Fruit fly (Drosophila melanogaster) whole organism, embryonic: Measurements from ENCODE around the gene CG10589.

Experiments
- CG10209 ChIP-seq: fragments of 200-800 bp; sonication (Bioruptor generic); optimal IDR thresholded peaks from 3 replicates; lab custom pipeline; 2017; ENCODE audit warnings: missing biosample characterization, mild to moderate bottlenecking, missing genetic modification characterization, missing genetic modification reagents
- CG10274 ChIP-seq: fragments of 200-800 bp; sonication (Bioruptor generic); optimal IDR thresholded peaks from 3 replicates; lab custom pipeline; 2017; ENCODE audit warnings: missing biosample characterization, mild to moderate bottlenecking, missing genetic modification characterization
- CG10543 ChIP-seq: fragments of 200-800 bp; sonication (Bioruptor generic); optimal IDR thresholded peaks from 3 replicates; lab custom pipeline; 2017; ENCODE audit warnings: missing biosample characterization, mild to moderate bottlenecking, missing genetic modification characterization, moderate library complexity
- CG10959 ChIP-seq: fragments of 200-800 bp; sonication (Bioruptor generic); IDR thresholded peaks from 2 replicates; pipeline ENCODE4 v1.3.6; 2022; ENCODE audit warnings: missing biosample characterization, missing genetic modification characterization
- CG11398 ChIP-seq: fragments of 200-800 bp; sonication (Bioruptor generic); optimal IDR thresholded peaks from 2 replicates; lab custom pipeline; 2016; ENCODE audit warnings: missing biosample characterization, missing genetic modification characterization
- CG12104 ChIP-seq: fragments of 200-800 bp; sonication (Bioruptor generic); optimal IDR thresholded peaks from 3 replicates; lab custom pipeline; 2016; ENCODE audit warnings: missing biosample characterization, missing genetic modification characterization
- CG14965 ChIP-seq: fragments of 200-800 bp; sonication (Bioruptor generic); optimal IDR thresholded peaks from 2 replicates; lab custom pipeline; 2016; ENCODE audit warnings: missing biosample characterization, missing genetic modification characterization, borderline replicate concordance
- CG15073 ChIP-seq: fragments of 200-800 bp; sonication (Bioruptor generic); optimal IDR thresholded peaks from 2 replicates; lab custom pipeline; 2016; ENCODE audit warnings: missing biosample characterization, missing genetic modification characterization
- CG15514 ChIP-seq: fragments of 200-800 bp; sonication (Bioruptor generic); optimal IDR thresholded peaks from 3 replicates; lab custom pipeline; 2017; ENCODE audit warnings: missing biosample characterization, missing genetic modification characterization, mild to moderate bottlenecking, moderate library complexity, missing genetic modification reagents
- CG15601 ChIP-seq: fragments of 200-800 bp; sonication (Bioruptor generic); optimal IDR thresholded peaks from 3 replicates; lab custom pipeline; 2019; ENCODE audit warnings: missing biosample characterization, mild to moderate bottlenecking, missing genetic modification characterization, moderate library complexity
- CG15696 ChIP-seq: fragments of 200-800 bp; sonication (Bioruptor generic); optimal IDR thresholded peaks from 2 replicates; lab custom pipeline; 2019; ENCODE audit warnings: missing biosample characterization, mild to moderate bottlenecking, missing genetic modification characterization, moderate library complexity
- CG1792 ChIP-seq: fragments of 200-800 bp; sonication (Bioruptor generic); optimal IDR thresholded peaks from 2 replicates; lab custom pipeline; 2016; ENCODE audit warnings: missing biosample characterization, missing genetic modification characterization
- CG18262 ChIP-seq: fragments of 200-800 bp; optimal IDR thresholded peaks from 3 replicates; lab custom pipeline; 2019; ENCODE audit warnings: missing biosample characterization, mild to moderate bottlenecking, missing genetic modification characterization, moderate library complexity
- CG18619 ChIP-seq: fragments of 200-800 bp; sonication (Bioruptor generic); optimal IDR thresholded peaks from 3 replicates; lab custom pipeline; 2017; ENCODE audit warnings: missing biosample characterization, mild to moderate bottlenecking, missing genetic modification characterization
- CG2202 ChIP-seq: fragments of 200-800 bp; sonication (Bioruptor generic); optimal IDR thresholded peaks from 2 replicates; lab custom pipeline; 2018; ENCODE audit warnings: missing biosample characterization, mild to moderate bottlenecking, missing genetic modification characterization
- CG2712 ChIP-seq: fragments of 200-800 bp; optimal IDR thresholded peaks from 3 replicates; lab custom pipeline; 2019; ENCODE audit warnings: missing biosample characterization, mild to moderate bottlenecking, missing genetic modification characterization, moderate library complexity
- CG31224 ChIP-seq: fragments of 200-800 bp; sonication (Bioruptor generic); IDR thresholded peaks from 2 replicates; pipeline ENCODE4 v1.3.6; 2022; ENCODE audit warnings: missing biosample characterization, missing genetic modification characterization
- CG4820 ChIP-seq: fragments of 200-800 bp; sonication (Bioruptor generic); optimal IDR thresholded peaks from 3 replicates; lab custom pipeline; 2016; ENCODE audit warnings: missing biosample characterization, missing genetic modification characterization
- CG7271 ChIP-seq: fragments of 200-800 bp; sonication (Bioruptor generic); optimal IDR thresholded peaks from 2 replicates; lab custom pipeline; 2018; ENCODE audit warnings: missing biosample characterization, mild to moderate bottlenecking, missing genetic modification characterization, moderate library complexity
- CG9609 ChIP-seq: fragments of 200-800 bp; sonication (Bioruptor generic); optimal IDR thresholded peaks from 3 replicates; lab custom pipeline; 2016; ENCODE audit warnings: missing biosample characterization, missing genetic modification characterization
- CG9797 ChIP-seq: fragments of 200-800 bp; sonication (Bioruptor generic); optimal IDR thresholded peaks from 3 replicates; lab custom pipeline; 2018; ENCODE audit warnings: missing biosample characterization, mild to moderate bottlenecking, missing genetic modification characterization
- ERR ChIP-seq: fragments of 200-800 bp; sonication (Bioruptor generic); optimal IDR thresholded peaks from 2 replicates; lab custom pipeline; 2016; ENCODE audit warnings: missing biosample characterization, missing genetic modification characterization
- Fer3 ChIP-seq: fragments of 200-800 bp; sonication (Bioruptor generic); optimal IDR thresholded peaks from 2 replicates; lab custom pipeline; 2018; ENCODE audit warnings: missing biosample characterization, mild to moderate bottlenecking, missing genetic modification characterization, moderate library complexity
- Gsc ChIP-seq: fragments of 200-800 bp; sonication (Bioruptor generic); IDR thresholded peaks from 2 replicates; pipeline ENCODE4 v1.3.6; 2022; ENCODE audit warnings: missing biosample characterization, missing genetic modification characterization
- HmgD ChIP-seq: fragments of 200-800 bp; sonication (Bioruptor generic); optimal IDR thresholded peaks from 3 replicates; lab custom pipeline; 2016; ENCODE audit warnings: missing biosample characterization, missing genetic modification characterization
- Hr3 ChIP-seq: fragments of 200-800 bp; sonication (Bioruptor generic); optimal IDR thresholded peaks from 3 replicates; lab custom pipeline; 2016; ENCODE audit warnings: missing biosample characterization, missing genetic modification characterization
- Hr51 ChIP-seq, 2 experiments: fragments of 200-800 bp; sonication (Bioruptor generic); optimal IDR thresholded peaks; 2 replicates in 1 of 2; 3 replicates in 1 of 2; lab custom pipeline; 2016 to 2018; ENCODE audit warnings: missing biosample characterization in 2 of 2, missing genetic modification characterization in 2 of 2, mild to moderate bottlenecking in 1 of 2, moderate library complexity in 1 of 2
- Hr78 ChIP-seq, 2 experiments: fragments of 200-800 bp in 1 of 2; fragments of >200 bp in 1 of 2; sonication (Bioruptor generic) in 1 of 2; optimal IDR thresholded peaks; 2 replicates each; lab custom pipeline; 2017 to 2019; ENCODE audit warnings: missing biosample characterization in 2 of 2, missing genetic modification characterization in 2 of 2, mild to moderate bottlenecking in 1 of 2, moderate library complexity in 1 of 2
- MTF-1 ChIP-seq: fragments of 200-800 bp; sonication (Bioruptor generic); optimal IDR thresholded peaks from 2 replicates; lab custom pipeline; 2018; ENCODE audit warnings: missing biosample characterization, mild to moderate bottlenecking, missing genetic modification characterization, borderline replicate concordance
- Rfx ChIP-seq: fragments of 200-800 bp; sonication (Bioruptor generic); IDR thresholded peaks from 2 replicates; pipeline ENCODE4 v1.3.6; 2022; ENCODE audit warnings: missing biosample characterization, missing genetic modification characterization
- Xrp1 ChIP-seq: fragments of 200-800 bp; sonication (Bioruptor generic); IDR thresholded peaks from 2 replicates; pipeline ENCODE4 v1.3.6; 2022; ENCODE audit warnings: missing biosample characterization, missing genetic modification characterization
- ac ChIP-seq: fragments of 200-800 bp; sonication (Bioruptor generic); optimal IDR thresholded peaks from 3 replicates; lab custom pipeline; 2017; ENCODE audit warnings: missing biosample characterization, mild to moderate bottlenecking, missing genetic modification characterization
- bsh ChIP-seq, 2 experiments: fragments of 200-800 bp; sonication (Bioruptor generic); optimal IDR thresholded peaks; 2 replicates each; lab custom pipeline; 2017 to 2018; ENCODE audit warnings: mild to moderate bottlenecking in 2 of 2, missing biosample characterization in 2 of 2, missing genetic modification characterization in 2 of 2, moderate library complexity in 1 of 2
- ci ChIP-seq: fragments of 200-800 bp; sonication (Bioruptor generic); IDR thresholded peaks from 3 replicates; pipeline ENCODE4 v1.3.6; 2022; ENCODE audit warnings: missing biosample characterization, missing genetic modification characterization
- disco-r ChIP-seq: fragments of 200-800 bp; sonication (Bioruptor generic); optimal IDR thresholded peaks from 2 replicates; lab custom pipeline; 2016; ENCODE audit warnings: missing biosample characterization, missing genetic modification characterization
- dmrt11E ChIP-seq: fragments of 200-800 bp; sonication (Bioruptor generic); optimal IDR thresholded peaks from 3 replicates; lab custom pipeline; 2018; ENCODE audit warnings: missing biosample characterization, mild to moderate bottlenecking, missing genetic modification characterization, moderate library complexity
- ftz-f1 ChIP-seq: fragments of 200-800 bp; sonication (Bioruptor generic); optimal IDR thresholded peaks from 2 replicates; lab custom pipeline; 2016; ENCODE audit warnings: missing biosample characterization, missing genetic modification characterization
- gcm2 ChIP-seq: fragments of 200-800 bp; sonication (Bioruptor generic); optimal IDR thresholded peaks from 2 replicates; lab custom pipeline; 2016; ENCODE audit warnings: missing biosample characterization, missing genetic modification characterization
- grn ChIP-seq: fragments of 200-800 bp; sonication (Bioruptor generic); optimal IDR thresholded peaks from 3 replicates; lab custom pipeline; 2017; ENCODE audit warnings: missing biosample characterization, missing genetic modification characterization
- hb ChIP-seq: fragments of 200-800 bp; sonication (Bioruptor generic); IDR thresholded peaks from 3 replicates; pipeline ENCODE4 v1.3.6; 2022; ENCODE audit warnings: missing biosample characterization, missing genetic modification characterization; ENCODE audit not compliant: partially characterized antibody
- knrl ChIP-seq: fragments of 200-800 bp; sonication (Bioruptor generic); IDR thresholded peaks from 3 replicates; pipeline ENCODE4 v1.3.6; 2022; ENCODE audit warnings: missing biosample characterization, missing genetic modification characterization; ENCODE audit not compliant: partially characterized antibody
- lbe ChIP-seq: fragments of 200-800 bp; sonication (Bioruptor generic); optimal IDR thresholded peaks from 2 replicates; lab custom pipeline; 2016; ENCODE audit warnings: missing biosample characterization, mild to moderate bottlenecking, missing genetic modification characterization
- mam ChIP-seq: fragments of 200-800 bp; sonication (Bioruptor generic); optimal IDR thresholded peaks from 3 replicates; lab custom pipeline; 2016; ENCODE audit warnings: missing biosample characterization, missing genetic modification characterization
- mirr ChIP-seq: fragments of 200-800 bp; sonication (Bioruptor generic); optimal IDR thresholded peaks from 3 replicates; lab custom pipeline; 2018; ENCODE audit warnings: missing biosample characterization, mild to moderate bottlenecking, missing genetic modification characterization
- rib ChIP-seq: fragments of 200-800 bp; sonication (Bioruptor generic); IDR thresholded peaks from 2 replicates; pipeline ENCODE4 v1.3.6; 2022; ENCODE audit warnings: missing biosample characterization, missing genetic modification characterization
- run ChIP-seq: fragments of 200-800 bp; sonication (Bioruptor generic); optimal IDR thresholded peaks from 3 replicates; lab custom pipeline; 2018; ENCODE audit warnings: missing biosample characterization, mild to moderate bottlenecking, missing genetic modification characterization
- scrt ChIP-seq: fragments of 200-800 bp; sonication (Bioruptor generic); optimal IDR thresholded peaks from 2 replicates; lab custom pipeline; 2018; ENCODE audit warnings: missing biosample characterization, mild to moderate bottlenecking, missing genetic modification characterization, moderate library complexity
- sima ChIP-seq: fragments of 200-800 bp; sonication (Bioruptor generic); optimal IDR thresholded peaks from 2 replicates; lab custom pipeline; 2016; ENCODE audit warnings: missing biosample characterization, missing genetic modification characterization
- sna ChIP-seq: fragments of 200-800 bp; sonication (Bioruptor generic); IDR thresholded peaks from 2 replicates; pipeline ENCODE4 v1.3.6; 2022; ENCODE audit warnings: missing biosample characterization, missing genetic modification characterization; ENCODE audit not compliant: partially characterized antibody
- wor ChIP-seq: fragments of 200-800 bp; sonication (Bioruptor generic); IDR thresholded peaks from 2 replicates; pipeline ENCODE4 v1.3.6; 2022; ENCODE audit warnings: missing biosample characterization, missing genetic modification characterization
- yki ChIP-seq: fragments of >200 bp; optimal IDR thresholded peaks from 3 replicates; lab custom pipeline; 2018

CG10589 gene

DNA sequence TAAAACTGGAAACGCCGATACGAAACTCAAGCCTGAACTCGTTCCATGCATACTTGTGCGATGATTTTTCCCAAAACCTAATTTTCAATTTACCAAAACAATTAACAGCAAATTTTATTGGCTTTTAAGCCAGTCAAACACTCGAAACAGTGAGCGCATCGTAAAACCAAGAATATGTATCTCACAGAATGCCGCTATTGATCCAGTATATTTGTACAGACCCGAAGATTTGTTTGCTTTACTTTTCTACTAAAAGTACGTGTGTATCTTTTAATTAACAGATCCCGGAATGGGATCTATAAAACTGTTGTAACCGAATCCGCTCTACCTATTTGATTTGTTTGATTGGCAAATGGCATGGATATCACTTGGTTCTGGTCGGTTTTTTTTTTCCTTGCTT is 26.5 kb downstream of the CG10589 start (continued):
- TF ChIP-seq CG18262 (no peak), wor (GFP tag; lab: Robert Waterston, UW) (no peak), Hr3 (GFP tag; lab: Kevin White, UChicago) (no peak), CG2202 (tag; lab: Kevin White, UChicago) (peak; percentile 46), CG15601 (peak; percentile 60), lbe (no peak), CG7271 (tag; lab: Kevin White, UChicago) (no peak), yki (lab: Kevin White, UChicago) (no peak), disco-r (GFP tag; lab: Kevin White, UChicago) (no peak), dmrt11E (tag; lab: Kevin White, UChicago) (peak; percentile 34), CG1792 (GFP tag; lab: Kevin White, UChicago) (no peak), CG15514 (GFP tag; lab: Kevin White, UChicago) (no peak), CG15696 (peak; percentile 61), scrt (GFP tag; lab: Kevin White, UChicago) (no peak), knrl (no peak), CG9609 (GFP tag; lab: Kevin White, UChicago) (no peak), ftz-f1 (GFP tag; lab: Kevin White, UChicago) (no peak), Hr78 (GFP tag; optimal IDR thresholded peaks at IDR 0.05; lab: Kevin White, UChicago) (no peak), bsh (GFP tag; optimal IDR thresholded peaks at IDR 0.05; lab: Kevin White, UChicago) (peak in 1 of 2 experiments; percentile 36), CG10274 (GFP tag; lab: Kevin White, UChicago) (no peak), ERR (no peak), CG10959 (GFP tag; lab: Robert Waterston, UW) (no peak), ac (GFP tag; lab: Kevin White, UChicago) (peak; percentile 44), CG4820 (GFP tag; lab: Kevin White, UChicago) (no peak), mam (GFP tag; lab: Kevin White, UChicago) (no peak), CG2712 (tag; lab: Kevin White, UChicago) (no peak), Fer3 (tag; lab: Kevin White, UChicago) (peak; percentile 19), run (tag; lab: Kevin White, UChicago) (no peak), ci (GFP tag; lab: Robert Waterston, UW) (0 out of 3 replicates have a peak, but pooled peaks have one; percentile 33), grn (no peak), gcm2 (GFP tag; lab: Kevin White, UChicago) (no peak), HmgD (GFP tag; lab: Kevin White, UChicago) (no peak), Xrp1 (peak; percentile 48; the same call in 1 of the 2 replicates), CG12104 (GFP tag; lab: Kevin White, UChicago) (peak; percentile 17), rib (no peak), CG10209 (peak; percentile 37), hb (no peak), mirr (GFP tag; lab: Kevin White, UChicago) (no peak), Hr51 (GFP tag; optimal IDR thresholded peaks at IDR 0.05; lab: Kevin White, UChicago) (no peak), sima (GFP tag; lab: Kevin White, UChicago) (no peak), CG15073 (GFP tag; lab: Kevin White, UChicago) (no peak), CG31224 (GFP tag; lab: Robert Waterston, UW) (no peak), CG14965 (GFP tag; lab: Kevin White, UChicago) (peak; percentile 31), CG10543 (GFP tag; lab: Kevin White, UChicago) (no peak), CG11398 (peak; percentile 6), Gsc (GFP tag; lab: Robert Waterston, UW) (no peak), CG9797 (GFP tag; lab: Kevin White, UChicago) (no peak), CG18619 (peak; percentile 27), Rfx (GFP tag; lab: Robert Waterston, UW) (no peak), MTF-1 (GFP tag; lab: Kevin White, UChicago) (peak; percentile 58), sna (GFP tag; lab: Robert Waterston, UW) (no peak)
